Fruit fly (Drosophila melanogaster): Measurements from ENCODE around the gene CG34337.

The CG34337 gene

dm6 chrX:7416953-7417352 lies at the start of gene CG34337:
Gene CG34337, plus strand, starts transcription at chrX:7417253.
- TF ChIP-seq psq (optimal IDR thresholded peaks at IDR 0.05), result no peak
- TF ChIP-seq EcR (GFP tag; optimal IDR thresholded peaks at IDR 0.05), result no peak
- no peak for TF ChIP-seq pan (optimal IDR thresholded peaks at IDR 0.05)
- no peak for TF ChIP-seq Dll (optimal IDR thresholded peaks at IDR 0.05)
- TF ChIP-seq usp (GFP tag; optimal IDR thresholded peaks at IDR 0.05), result no peak
- TF ChIP-seq CG8478 (optimal IDR thresholded peaks at IDR 0.05), result no peak

- no peak for TF ChIP-seq EcR (GFP tag; optimal IDR thresholded peaks at IDR 0.05)
- no peak for TF ChIP-seq psq (optimal IDR thresholded peaks at IDR 0.05)
- no peak for TF ChIP-seq CG8478 (optimal IDR thresholded peaks at IDR 0.05)
- TF ChIP-seq pan (optimal IDR thresholded peaks at IDR 0.05), result no peak
- TF ChIP-seq usp (GFP tag; optimal IDR thresholded peaks at IDR 0.05), result no peak
- TF ChIP-seq Dll (optimal IDR thresholded peaks at IDR 0.05), result no peak
These were observed 48.7 kb upstream of the CG34337 start for dm6 chrX:7368361-7368760.

- TF ChIP-seq CG8478 (optimal IDR thresholded peaks at IDR 0.05) (no peak), pan (optimal IDR thresholded peaks at IDR 0.05) (no peak), Dll (optimal IDR thresholded peaks at IDR 0.05) (no peak), psq (optimal IDR thresholded peaks at IDR 0.05) (no peak), usp (GFP tag; optimal IDR thresholded peaks at IDR 0.05) (no peak), EcR (GFP tag; optimal IDR thresholded peaks at IDR 0.05) (no peak)
These were observed 44.6 kb upstream of the CG34337 start for dm6 chrX:7372475-7372874.

dm6 chrX:7377840-7378239 lies 39.2 kb upstream of the CG34337 start, which contains the start of gene CheA7a:
Gene CheA7a, plus strand, starts transcription at chrX:7378140.
- no peak for TF ChIP-seq Dll (optimal IDR thresholded peaks at IDR 0.05)
- no peak for TF ChIP-seq EcR (GFP tag; optimal IDR thresholded peaks at IDR 0.05)
- no peak for TF ChIP-seq usp (GFP tag; optimal IDR thresholded peaks at IDR 0.05)
- no peak for TF ChIP-seq CG8478 (optimal IDR thresholded peaks at IDR 0.05)
- TF ChIP-seq psq (optimal IDR thresholded peaks at IDR 0.05), result no peak
- TF ChIP-seq pan (optimal IDR thresholded peaks at IDR 0.05), result no peak

dm6 chrX:7379569-7379968 lies 37.5 kb upstream of the CG34337 start:
- TF ChIP-seq Dll (optimal IDR thresholded peaks at IDR 0.05), result no peak
- TF ChIP-seq usp (GFP tag; optimal IDR thresholded peaks at IDR 0.05), result no peak
- no peak for TF ChIP-seq pan (optimal IDR thresholded peaks at IDR 0.05)
- TF ChIP-seq psq (optimal IDR thresholded peaks at IDR 0.05), result no peak
- TF ChIP-seq CG8478 (optimal IDR thresholded peaks at IDR 0.05), result no peak
- TF ChIP-seq EcR (GFP tag; optimal IDR thresholded peaks at IDR 0.05), result no peak

- TF ChIP-seq CG8478 (optimal IDR thresholded peaks at IDR 0.05), result no peak
- no peak for TF ChIP-seq Dll (optimal IDR thresholded peaks at IDR 0.05)
- no peak for TF ChIP-seq psq (optimal IDR thresholded peaks at IDR 0.05)
- no peak for TF ChIP-seq pan (optimal IDR thresholded peaks at IDR 0.05)
- no peak for TF ChIP-seq usp (GFP tag; optimal IDR thresholded peaks at IDR 0.05)
- no peak for TF ChIP-seq EcR (GFP tag; optimal IDR thresholded peaks at IDR 0.05)
These were observed 34.2 kb upstream of the CG34337 start, which contains the start of gene CG42781 for dm6 chrX:7382890-7383289. Gene CG42781, minus strand, starts transcription at chrX:7382990.

dm6 chrX:7403074-7403473 lies 14.0 kb upstream of the CG34337 start, which contains the start of gene CG15035:
Gene CG15035, minus strand, starts transcription at chrX:7403174.
- TF ChIP-seq psq (optimal IDR thresholded peaks at IDR 0.05) (no peak), usp (GFP tag; optimal IDR thresholded peaks at IDR 0.05) (no peak), EcR (GFP tag; optimal IDR thresholded peaks at IDR 0.05) (no peak), CG8478 (optimal IDR thresholded peaks at IDR 0.05) (no peak), pan (optimal IDR thresholded peaks at IDR 0.05) (no peak), Dll (optimal IDR thresholded peaks at IDR 0.05) (no peak)

- no peak for TF ChIP-seq EcR (GFP tag; optimal IDR thresholded peaks at IDR 0.05)
- no peak for TF ChIP-seq psq (optimal IDR thresholded peaks at IDR 0.05)
- no peak for TF ChIP-seq Dll (optimal IDR thresholded peaks at IDR 0.05)
- no peak for TF ChIP-seq pan (optimal IDR thresholded peaks at IDR 0.05)
- no peak for TF ChIP-seq usp (GFP tag; optimal IDR thresholded peaks at IDR 0.05)
- no peak for TF ChIP-seq CG8478 (optimal IDR thresholded peaks at IDR 0.05)
These were observed 11.4 kb upstream of the CG34337 start, which contains the start of gene CG1677 for dm6 chrX:7405697-7406096. Gene CG1677, minus strand, starts transcription at chrX:7405797.

dm6 chrX:7406908-7407307 lies 10.1 kb upstream of the CG34337 start, which contains the start of gene CG32727:
Gene CG32727, plus strand, starts transcription at chrX:7407208.
- TF ChIP-seq Dll (optimal IDR thresholded peaks at IDR 0.05) (no peak), usp (GFP tag; optimal IDR thresholded peaks at IDR 0.05) (no peak), EcR (GFP tag; optimal IDR thresholded peaks at IDR 0.05) (no peak), pan (optimal IDR thresholded peaks at IDR 0.05) (no peak)

- no peak for TF ChIP-seq Dll (optimal IDR thresholded peaks at IDR 0.05)
- TF ChIP-seq EcR (GFP tag; optimal IDR thresholded peaks at IDR 0.05), result no peak
- TF ChIP-seq CG8478 (optimal IDR thresholded peaks at IDR 0.05), result no peak
- no peak for TF ChIP-seq usp (GFP tag; optimal IDR thresholded peaks at IDR 0.05)
- TF ChIP-seq pan (optimal IDR thresholded peaks at IDR 0.05), result no peak
- no peak for TF ChIP-seq psq (optimal IDR thresholded peaks at IDR 0.05)
These were observed 5.2 kb upstream of the CG34337 start, which contains the start of gene CG42246 for dm6 chrX:7411806-7412205. Gene CG42246, minus strand, starts transcription at chrX:7411906.

dm6 chrX:7412368-7412767 lies 4.7 kb upstream of the CG34337 start, which contains the start of gene CG42704:
Gene CG42704, plus strand, starts transcription at chrX:7412668.
- TF ChIP-seq usp (GFP tag; optimal IDR thresholded peaks at IDR 0.05), result no peak
- no peak for TF ChIP-seq pan (optimal IDR thresholded peaks at IDR 0.05)
- TF ChIP-seq psq (optimal IDR thresholded peaks at IDR 0.05), result no peak
- no peak for TF ChIP-seq Dll (optimal IDR thresholded peaks at IDR 0.05)
- no peak for TF ChIP-seq CG8478 (optimal IDR thresholded peaks at IDR 0.05)
- TF ChIP-seq EcR (GFP tag; optimal IDR thresholded peaks at IDR 0.05), result no peak

dm6 chrX:7413569-7413968 lies 3.5 kb upstream of the CG34337 start, which contains the start of gene CG42705:
Gene CG42705, plus strand, starts transcription at chrX:7413869.
- TF ChIP-seq CG8478 (optimal IDR thresholded peaks at IDR 0.05), result no peak
- no peak for TF ChIP-seq pan (optimal IDR thresholded peaks at IDR 0.05)
- no peak for TF ChIP-seq EcR (GFP tag; optimal IDR thresholded peaks at IDR 0.05)
- TF ChIP-seq usp (GFP tag; optimal IDR thresholded peaks at IDR 0.05), result no peak

dm6 chrX:7415027-7415426 lies 2.0 kb upstream of the CG34337 start:
- TF ChIP-seq CG8478 (optimal IDR thresholded peaks at IDR 0.05), result no peak
- no peak for TF ChIP-seq Dll (optimal IDR thresholded peaks at IDR 0.05)
- TF ChIP-seq pan (optimal IDR thresholded peaks at IDR 0.05), result no peak
- no peak for TF ChIP-seq usp (GFP tag; optimal IDR thresholded peaks at IDR 0.05)
- no peak for TF ChIP-seq EcR (GFP tag; optimal IDR thresholded peaks at IDR 0.05)
- no peak for TF ChIP-seq psq (optimal IDR thresholded peaks at IDR 0.05)

Data from whole organism.